Worm (Caenorhabditis elegans) whole organism, young adult: Measurements from ENCODE around the gene col-116.

Experiments used
- B0261.1 ChIP-seq: sonication (generic microtip); optimal IDR thresholded peaks from 2 replicates; lab custom pipeline; 2016; ENCODE audit warnings: mild to moderate bottlenecking, missing genetic modification characterization, moderate library complexity, missing compliant biosample characterization
- F52B5.7 ChIP-seq: sonication (generic microtip); optimal IDR thresholded peaks from 2 replicates; lab custom pipeline; 2016; ENCODE audit warnings: mild to moderate bottlenecking, missing genetic modification characterization, missing compliant biosample characterization
- lag-1 ChIP-seq: fragments of 200-800 bp; sonication (Bioruptor generic); IDR thresholded peaks from 2 replicates; pipeline ENCODE4 v1.3.6; 2022; ENCODE audit warnings: missing genetic modification reagents, missing genetic modification characterization, missing compliant biosample characterization
- lin-26 ChIP-seq: fragments of 200-800 bp; sonication (Bioruptor generic); IDR thresholded peaks from 2 replicates; pipeline ENCODE4 v1.3.6; 2022; ENCODE audit warnings: missing genetic modification reagents, missing genetic modification characterization, missing compliant biosample characterization
- nfyb-1 ChIP-seq: fragments of 200-800 bp; sonication (Bioruptor generic); IDR thresholded peaks from 2 replicates; pipeline ENCODE4 v1.3.6; 2022; ENCODE audit warnings: missing genetic modification reagents, missing genetic modification characterization, missing compliant biosample characterization
- rcor-1 ChIP-seq: fragments of 200-800 bp; sonication (Bioruptor generic); IDR thresholded peaks from 2 replicates; pipeline ENCODE4 v1.3.6; 2022; ENCODE audit warnings: missing genetic modification reagents, missing genetic modification characterization, missing compliant biosample characterization
- rec-8 ChIP-seq, 2 experiments: sonication (generic microtip); optimal IDR thresholded peaks; 2 replicates each; lab custom pipeline; 2016; ENCODE audit warnings: mild to moderate bottlenecking in 2 of 2, missing genetic modification characterization in 2 of 2, missing genetic modification reagents in 2 of 2, missing genotype in 2 of 2, missing biosample characterization in 1 of 2, missing compliant biosample characterization in 1 of 2, moderate library complexity in 1 of 2
- unc-62 ChIP-seq: fragments of 150-350 bp; optimal IDR thresholded peaks from 2 replicates; lab custom pipeline; 2014; ENCODE audit warnings: missing biosample characterization, missing genetic modification reagents, missing genetic modification characterization

DNA sequence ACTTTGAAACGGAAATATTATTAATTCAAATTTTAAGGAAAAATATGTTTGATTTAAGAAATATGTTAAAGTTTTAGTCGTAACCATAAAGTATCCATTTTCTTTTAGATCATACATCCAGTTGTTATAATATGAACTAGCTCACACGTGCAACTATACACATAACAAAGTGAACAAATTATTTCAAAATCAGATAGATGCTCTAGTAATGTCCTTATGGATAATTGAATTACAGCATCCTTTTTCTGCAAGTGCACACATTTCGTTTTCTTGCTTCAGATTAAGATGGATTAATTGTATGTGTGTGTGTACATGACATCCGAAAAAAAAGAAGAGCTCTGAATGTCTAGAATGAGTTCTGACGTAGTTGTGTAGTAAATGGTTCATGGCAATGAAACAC, 30.0 kb downstream of the col-116 start:
- no peak for TF ChIP-seq lin-26 (GFP tag; lab: Robert Waterston, UW)
- no peak for TF ChIP-seq lag-1 (GFP tag; lab: Robert Waterston, UW)
- no peak for TF ChIP-seq F52B5.7 (tag; lab: Kevin White, UChicago)
- no peak for TF ChIP-seq nfyb-1
- TF ChIP-seq rcor-1 (GFP tag; lab: Robert Waterston, UW) = no peak
- no peak for TF ChIP-seq B0261.1 (tag; lab: Kevin White, UChicago)
- TF ChIP-seq unc-62 = no peak
- no peak for TF ChIP-seq rec-8 (tag; optimal IDR thresholded peaks at IDR 0.05; lab: Kevin White, UChicago)
